Worm (Caenorhabditis elegans) whole organism, midembryonic: ENCODE measurements around the gene msp-77.

ENCODE experiments used
- T22C8.4 ChIP-seq: fragments of 200-800 bp; sonication (Bioruptor generic); IDR thresholded peaks from 2 replicates; pipeline ENCODE4 v1.3.6; 2022; ENCODE audit warnings: missing genetic modification characterization, missing compliant biosample characterization
- cog-1 ChIP-seq: sonication (generic microtip); optimal IDR thresholded peaks from 2 replicates; lab custom pipeline; 2016; ENCODE audit warnings: missing genetic modification characterization, missing compliant biosample characterization
- flt-1 ChIP-seq: fragments of 200-800 bp; sonication (Bioruptor generic); IDR thresholded peaks from 2 replicates; pipeline ENCODE4 v1.3.6; 2022; ENCODE audit warnings: missing genetic modification characterization, missing compliant biosample characterization
- klf-2 ChIP-seq: fragments of 200-800 bp; sonication (Bioruptor generic); conservative IDR thresholded peaks from 2 replicates; pipeline ENCODE4 v1.3.6; 2022; ENCODE audit warnings: missing genetic modification reagents, missing genetic modification characterization, missing compliant biosample characterization
- med-1 ChIP-seq: sonication (generic microtip); optimal IDR thresholded peaks from 2 replicates; lab custom pipeline; 2017; ENCODE audit warnings: missing genetic modification characterization, mild to moderate bottlenecking, missing compliant biosample characterization, antibody characterized with exemption, missing genetic modification reagents; ENCODE audit not compliant: insufficient read depth
- ref-1 ChIP-seq: fragments of 200-800 bp; sonication (Bioruptor generic); conservative IDR thresholded peaks from 2 replicates; pipeline ENCODE4 v1.3.6; 2022; ENCODE audit warnings: missing genetic modification reagents, missing genetic modification characterization, missing compliant biosample characterization
- tab-1 ChIP-seq: fragments of 200-800 bp; sonication (Bioruptor generic); IDR thresholded peaks from 2 replicates; pipeline ENCODE4 v1.3.6; 2022; ENCODE audit warnings: missing genetic modification characterization, missing compliant biosample characterization
- ztf-23 ChIP-seq: fragments of 200-800 bp; sonication (Bioruptor generic); IDR thresholded peaks from 2 replicates; pipeline ENCODE4 v1.3.6; 2022; ENCODE audit warnings: missing genetic modification reagents, missing genetic modification characterization, missing compliant biosample characterization
- ztf-29 ChIP-seq: fragments of 200-800 bp; sonication (Bioruptor generic); IDR thresholded peaks from 2 replicates; pipeline ENCODE4 v1.3.6; 2022; ENCODE audit warnings: missing genetic modification reagents, missing genetic modification characterization, missing compliant biosample characterization

Gene msp-77

DNA sequence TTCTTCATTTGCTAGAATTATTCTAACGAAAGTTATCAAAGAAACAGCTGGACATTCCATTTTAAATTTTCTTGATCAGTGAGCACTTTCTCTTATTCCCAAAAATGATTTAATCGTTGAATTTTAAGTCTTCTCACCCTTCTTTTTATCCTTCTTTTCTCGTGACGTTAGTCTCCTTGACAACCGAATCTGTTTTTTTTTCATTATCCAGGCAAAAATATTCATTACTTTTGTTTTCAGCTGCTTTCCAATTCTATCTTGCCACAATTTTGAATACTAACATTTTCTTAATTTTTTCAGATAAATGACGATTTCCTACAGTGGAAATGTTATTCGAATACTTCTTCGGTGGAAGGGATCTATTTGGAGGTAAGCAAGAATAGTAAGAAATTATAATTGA is 9.2 kb downstream of the msp-77 start, which contains the start of gene best-13:
TSS of gene best-13 (plus strand) at position 301 of the 400 bp plus-strand sequence.
- TF ChIP-seq ref-1 (GFP tag; lab: Robert Waterston, UW) (no peak), T22C8.4 (GFP tag; lab: Robert Waterston, UW) (no peak), flt-1 (no peak), ztf-23 (GFP tag; lab: Robert Waterston, UW) (no peak), tab-1 (GFP tag; lab: Robert Waterston, UW) (no peak), med-1 (GFP tag; lab: Kevin White, UChicago) (no peak), klf-2 (GFP tag; lab: Robert Waterston, UW) (no peak), cog-1 (tag; lab: Kevin White, UChicago) (no peak), ztf-29 (GFP tag; lab: Robert Waterston, UW) (no peak)

DNA sequence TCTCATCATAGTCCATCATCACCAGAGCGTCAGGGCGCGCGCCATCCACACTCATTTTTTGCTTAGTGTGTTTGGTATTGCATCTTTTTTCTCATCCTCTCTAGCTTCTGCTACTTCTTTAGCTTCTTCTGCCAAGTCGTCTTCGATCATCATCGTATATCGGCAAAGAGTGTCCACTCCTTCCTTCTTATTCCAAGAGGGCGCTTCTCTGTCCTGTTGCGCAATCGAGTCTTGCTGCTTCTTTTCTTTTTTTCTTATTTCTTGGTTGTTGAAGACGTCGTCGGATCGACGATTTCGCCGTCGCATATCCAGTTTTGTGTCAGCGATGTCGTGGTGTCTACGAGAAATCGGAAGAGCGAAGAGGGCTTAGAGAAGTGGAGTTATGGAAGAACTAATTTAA is 18.6 kb downstream of the msp-77 start:
- TF ChIP-seq tab-1 (GFP tag; lab: Robert Waterston, UW) (no peak), ref-1 (GFP tag; lab: Robert Waterston, UW) (no peak), klf-2 (GFP tag; lab: Robert Waterston, UW) (no peak), med-1 (GFP tag; lab: Kevin White, UChicago) (no peak), flt-1 (no peak), ztf-23 (GFP tag; lab: Robert Waterston, UW) (no peak), ztf-29 (GFP tag; lab: Robert Waterston, UW) (no peak), cog-1 (tag; lab: Kevin White, UChicago) (no peak), T22C8.4 (GFP tag; lab: Robert Waterston, UW) (no peak)

DNA sequence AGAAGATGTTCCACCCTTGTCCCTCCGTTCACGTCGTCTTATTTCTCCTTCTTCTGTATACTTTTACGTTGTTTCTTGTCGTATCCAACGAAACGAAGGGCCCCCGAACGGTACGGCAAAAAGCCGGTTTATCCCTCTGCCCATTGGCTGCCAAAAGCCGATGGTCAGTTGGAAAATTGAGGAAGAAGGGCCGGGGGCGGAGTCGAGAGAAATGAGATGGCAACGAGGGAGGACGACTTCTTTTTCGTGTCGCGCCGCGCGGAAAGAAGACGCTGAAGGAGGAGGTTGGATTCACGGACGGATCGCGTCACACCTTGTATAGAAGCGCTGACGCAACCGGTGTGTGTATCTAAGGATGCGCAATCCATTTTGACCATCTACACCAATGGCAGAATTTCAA is 20.7 kb downstream of the msp-77 start:
- TF ChIP-seq flt-1 (no peak), T22C8.4 (GFP tag; lab: Robert Waterston, UW) (no peak), ztf-29 (GFP tag; lab: Robert Waterston, UW) (no peak), ztf-23 (GFP tag; lab: Robert Waterston, UW) (no peak), med-1 (GFP tag; lab: Kevin White, UChicago) (no peak), tab-1 (GFP tag; lab: Robert Waterston, UW) (no peak), klf-2 (GFP tag; lab: Robert Waterston, UW) (no peak), cog-1 (tag; lab: Kevin White, UChicago) (no peak), ref-1 (GFP tag; lab: Robert Waterston, UW) (no peak)

DNA sequence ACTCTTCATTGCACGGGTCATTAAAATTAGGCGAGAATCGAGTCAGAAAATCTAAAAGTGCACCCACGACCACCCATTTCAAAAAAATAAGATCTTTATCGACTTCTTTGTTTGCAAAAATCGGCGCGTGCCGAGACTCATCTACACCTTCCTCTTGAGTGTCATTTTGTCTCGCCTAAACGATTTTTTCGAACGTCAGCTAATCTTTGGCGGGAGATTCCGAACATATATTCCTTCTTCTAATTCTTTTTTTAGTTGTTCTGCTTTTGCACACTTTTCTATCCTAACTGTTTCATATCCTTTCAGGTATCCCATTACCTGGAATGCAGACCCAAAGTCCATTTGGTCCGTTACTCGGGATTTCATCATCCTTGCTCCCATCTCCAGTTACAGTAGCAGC is 21.8 kb downstream of the msp-77 start, which contains the start of gene bed-3:
TSS of gene bed-3 (plus strand) at position 301 of the 400 bp plus-strand sequence.
- TF ChIP-seq tab-1 (GFP tag; lab: Robert Waterston, UW) (no peak), klf-2 (GFP tag; lab: Robert Waterston, UW) (no peak), T22C8.4 (GFP tag; lab: Robert Waterston, UW) (no peak), ztf-23 (GFP tag; lab: Robert Waterston, UW) (no peak), ref-1 (GFP tag; lab: Robert Waterston, UW) (no peak), cog-1 (tag; lab: Kevin White, UChicago) (no peak), flt-1 (no peak), med-1 (GFP tag; lab: Kevin White, UChicago) (no peak), ztf-29 (GFP tag; lab: Robert Waterston, UW) (no peak)

DNA sequence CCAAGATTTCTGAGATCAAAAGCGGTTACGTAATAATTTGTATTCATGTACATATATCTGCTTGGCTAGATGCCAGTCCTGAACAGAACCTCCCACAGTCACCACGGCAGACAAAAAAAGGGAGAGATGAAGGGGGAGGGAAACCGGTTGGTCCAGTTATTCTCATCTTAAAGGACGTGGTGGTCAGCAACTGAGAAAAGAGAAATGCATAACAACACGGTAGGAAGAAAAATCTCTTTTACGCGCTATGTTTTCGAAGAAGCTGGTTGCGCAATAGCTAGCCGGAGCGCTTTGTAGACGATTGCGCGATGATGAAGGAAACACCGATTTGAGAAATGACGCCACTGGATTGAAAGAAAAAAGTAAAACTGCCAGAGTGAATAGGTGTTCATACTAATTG is 23.6 kb downstream of the msp-77 start:
- TF ChIP-seq ref-1 (GFP tag; lab: Robert Waterston, UW) (no peak), klf-2 (GFP tag; lab: Robert Waterston, UW) (no peak), tab-1 (GFP tag; lab: Robert Waterston, UW) (no peak), ztf-29 (GFP tag; lab: Robert Waterston, UW) (no peak), ztf-23 (GFP tag; lab: Robert Waterston, UW) (no peak), flt-1 (no peak), T22C8.4 (GFP tag; lab: Robert Waterston, UW) (no peak), med-1 (GFP tag; lab: Kevin White, UChicago) (no peak), cog-1 (tag; lab: Kevin White, UChicago) (no peak)

DNA sequence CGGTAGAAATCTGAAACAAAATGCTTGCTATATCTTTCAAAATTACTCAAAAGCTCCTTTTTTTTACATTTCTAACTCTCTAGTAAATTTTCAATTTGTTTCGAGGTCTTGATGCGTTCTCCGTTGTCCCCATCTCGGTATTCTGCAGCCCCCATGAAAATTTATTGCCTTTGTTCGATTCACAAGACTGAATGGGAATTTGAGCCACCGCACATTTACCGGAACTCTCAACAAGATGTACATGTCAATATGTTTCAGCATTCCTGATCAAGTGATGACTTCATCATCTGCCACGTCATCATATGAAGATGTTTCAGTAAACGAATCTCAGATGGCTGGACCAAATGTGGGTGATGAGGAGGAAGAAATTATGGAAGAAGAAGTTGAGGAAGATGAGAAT is 26.0 kb downstream of the msp-77 start:
- TF ChIP-seq ztf-23 (GFP tag; lab: Robert Waterston, UW): no peak
- TF ChIP-seq ref-1 (GFP tag; lab: Robert Waterston, UW): no peak
- TF ChIP-seq med-1 (GFP tag; lab: Kevin White, UChicago): no peak
- TF ChIP-seq T22C8.4 (GFP tag; lab: Robert Waterston, UW): no peak
- TF ChIP-seq klf-2 (GFP tag; lab: Robert Waterston, UW): no peak
- no peak for TF ChIP-seq tab-1 (GFP tag; lab: Robert Waterston, UW)
- TF ChIP-seq ztf-29 (GFP tag; lab: Robert Waterston, UW): no peak
- no peak for TF ChIP-seq cog-1 (tag; lab: Kevin White, UChicago)
- no peak for TF ChIP-seq flt-1

DNA sequence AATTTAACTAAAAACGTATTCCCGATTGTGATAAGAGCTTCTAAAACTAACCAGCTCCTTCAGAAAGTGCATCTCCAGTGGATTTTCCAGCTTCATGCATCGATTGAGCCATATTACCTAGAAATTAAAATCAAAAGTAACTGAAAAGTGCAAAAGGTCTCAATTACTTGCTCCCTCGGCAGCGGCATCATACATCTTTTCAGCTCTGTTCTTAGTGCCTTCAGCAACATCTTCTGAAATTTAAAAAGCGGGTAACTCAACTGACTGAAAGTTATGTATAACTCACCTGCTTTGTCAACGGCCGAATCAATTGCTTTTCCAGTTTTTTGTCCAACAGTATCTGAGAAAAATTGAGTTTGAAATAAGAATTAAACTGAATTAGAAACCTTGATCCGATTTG is 30.0 kb downstream of the msp-77 start:
- TF ChIP-seq tab-1 (GFP tag; lab: Robert Waterston, UW) (no peak), cog-1 (tag; lab: Kevin White, UChicago) (no peak), ref-1 (GFP tag; lab: Robert Waterston, UW) (no peak), med-1 (GFP tag; lab: Kevin White, UChicago) (no peak), klf-2 (GFP tag; lab: Robert Waterston, UW) (no peak), T22C8.4 (GFP tag; lab: Robert Waterston, UW) (no peak), flt-1 (no peak), ztf-23 (GFP tag; lab: Robert Waterston, UW) (no peak), ztf-29 (GFP tag; lab: Robert Waterston, UW) (no peak)

DNA sequence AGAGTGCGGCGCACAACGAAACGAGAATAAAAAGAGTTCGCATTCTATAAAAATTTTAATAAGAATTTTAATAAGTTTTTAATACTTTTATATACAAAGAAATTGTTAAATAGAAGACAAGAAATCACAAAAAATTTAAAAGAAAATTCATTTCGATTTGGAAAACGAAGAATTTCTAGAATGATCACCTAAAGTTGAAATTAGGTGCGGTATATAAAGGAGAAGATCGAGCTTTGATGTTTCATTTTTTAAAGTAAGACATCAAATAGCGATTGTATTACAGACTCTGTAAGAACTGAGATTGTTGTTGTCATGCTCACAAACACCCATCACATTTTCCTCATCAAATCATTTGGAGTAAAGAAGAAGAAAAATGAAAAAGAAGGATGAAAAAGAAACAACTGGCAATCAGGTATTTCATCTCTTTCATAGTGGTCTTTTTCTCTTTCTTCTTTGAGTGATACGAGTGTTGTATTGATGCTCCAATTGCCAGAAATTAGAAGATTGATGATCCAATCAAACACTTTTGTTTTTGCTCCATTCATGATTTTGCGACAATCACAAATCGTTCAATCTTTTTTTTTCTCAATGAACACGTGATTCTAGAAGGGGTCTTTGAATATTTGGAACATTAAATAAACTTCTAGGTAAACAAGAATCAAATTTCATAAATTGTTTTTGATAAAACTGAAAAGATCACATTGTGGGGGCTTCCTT is 33.9 kb downstream of the msp-77 start, which contains the start of gene dur-1:
TSS of gene dur-1 (minus strand) at position 51 of the 717 bp plus-strand sequence.
- TF ChIP-seq flt-1 (no peak), tab-1 (GFP tag; lab: Robert Waterston, UW) (no peak), med-1 (GFP tag; lab: Kevin White, UChicago) (no peak), ztf-29 (GFP tag; lab: Robert Waterston, UW) (no peak), ztf-23 (GFP tag; lab: Robert Waterston, UW) (no peak), ref-1 (GFP tag; lab: Robert Waterston, UW) (no peak), klf-2 (GFP tag; lab: Robert Waterston, UW) (no peak), T22C8.4 (GFP tag; lab: Robert Waterston, UW) (no peak), cog-1 (tag; lab: Kevin White, UChicago) (no peak)
